Worm (Caenorhabditis elegans) whole organism, late embryonic: ENCODE results near the gene Y37E11AM.2.

ENCODE experiments used
- C38D4.7 ChIP-seq: fragments of 200-800 bp; sonication (Bioruptor generic); optimal IDR thresholded peaks from 2 replicates; lab custom pipeline; 2018; ENCODE audit warnings: mild to moderate bottlenecking, missing genetic modification characterization, moderate library complexity, missing compliant biosample characterization
- F13H6.1 ChIP-seq: sonication (generic microtip); optimal IDR thresholded peaks from 2 replicates; lab custom pipeline; 2016; ENCODE audit warnings: missing genetic modification characterization, missing compliant biosample characterization
- K02D7.2 ChIP-seq: sonication (generic microtip); optimal IDR thresholded peaks from 2 replicates; lab custom pipeline; 2017; ENCODE audit warnings: mild to moderate bottlenecking, missing genetic modification characterization, missing compliant biosample characterization
- K09A11.1 ChIP-seq: sonication (generic microtip); optimal IDR thresholded peaks from 2 replicates; lab custom pipeline; 2017; ENCODE audit warnings: antibody characterized with exemption, mild to moderate bottlenecking, missing genetic modification characterization, missing compliant biosample characterization; ENCODE audit not compliant: insufficient read depth
- ceh-14 ChIP-seq: sonication (generic microtip); optimal IDR thresholded peaks from 2 replicates; lab custom pipeline; 2016; ENCODE audit warnings: missing genotype, missing genetic modification characterization, missing compliant biosample characterization
- ceh-18 ChIP-seq: sonication (generic microtip); optimal IDR thresholded peaks from 2 replicates; lab custom pipeline; 2016; ENCODE audit warnings: missing genetic modification characterization, missing compliant biosample characterization
- ceh-19 ChIP-seq: fragments of 200-800 bp; sonication (Bioruptor generic); optimal IDR thresholded peaks from 2 replicates; lab custom pipeline; 2018; ENCODE audit warnings: mild to moderate bottlenecking, missing genetic modification characterization, missing compliant biosample characterization
- ceh-31 ChIP-seq: sonication (generic microtip); optimal IDR thresholded peaks from 2 replicates; lab custom pipeline; 2016; ENCODE audit warnings: missing genetic modification characterization, missing compliant biosample characterization
- ceh-45 ChIP-seq: fragments of 200-800 bp; sonication (Bioruptor generic); IDR thresholded peaks from 2 replicates; pipeline ENCODE4 v1.3.6; 2022; ENCODE audit warnings: missing genetic modification reagents, missing genetic modification characterization, missing compliant biosample characterization
- ceh-9 ChIP-seq: sonication (generic microtip); optimal IDR thresholded peaks from 2 replicates; lab custom pipeline; 2016; ENCODE audit warnings: mild to moderate bottlenecking, missing genetic modification characterization, inconsistent platforms, missing compliant biosample characterization
- che-1 ChIP-seq: sonication (generic microtip); optimal IDR thresholded peaks from 2 replicates; lab custom pipeline; 2016; ENCODE audit warnings: mild to moderate bottlenecking, missing genetic modification characterization, missing compliant biosample characterization
- dmd-4 ChIP-seq: sonication (generic microtip); optimal IDR thresholded peaks from 2 replicates; lab custom pipeline; 2016; ENCODE audit warnings: borderline replicate concordance, missing genetic modification characterization, missing compliant biosample characterization
- dve-1 ChIP-seq: sonication (generic microtip); optimal IDR thresholded peaks from 2 replicates; lab custom pipeline; 2017; ENCODE audit warnings: antibody characterized with exemption, mild to moderate bottlenecking, missing genetic modification characterization, missing compliant biosample characterization
- elt-2 ChIP-seq: sonication (generic microtip); optimal IDR thresholded peaks from 2 replicates; lab custom pipeline; 2016; ENCODE audit warnings: missing genetic modification reagents, missing genetic modification characterization, missing compliant biosample characterization
- fax-1 ChIP-seq: sonication (generic microtip); optimal IDR thresholded peaks from 2 replicates; lab custom pipeline; 2016; ENCODE audit warnings: missing genotype, missing genetic modification characterization, missing compliant biosample characterization
- fkh-6 ChIP-seq: sonication (generic microtip); optimal IDR thresholded peaks from 2 replicates; lab custom pipeline; 2016; ENCODE audit warnings: missing genetic modification characterization, missing compliant biosample characterization
- gmeb-2 ChIP-seq: sonication (generic microtip); optimal IDR thresholded peaks from 2 replicates; lab custom pipeline; 2016; ENCODE audit warnings: missing genetic modification characterization, inconsistent platforms, missing compliant biosample characterization
- hlh-15 ChIP-seq: sonication (generic microtip); optimal IDR thresholded peaks from 2 replicates; lab custom pipeline; 2016; ENCODE audit warnings: missing genetic modification characterization, missing compliant biosample characterization
- hlh-8 ChIP-seq: sonication (generic microtip); optimal IDR thresholded peaks from 2 replicates; lab custom pipeline; 2016; ENCODE audit warnings: missing genotype, missing genetic modification characterization, missing compliant biosample characterization
- lim-6 ChIP-seq: sonication (generic microtip); optimal IDR thresholded peaks from 2 replicates; lab custom pipeline; 2016; ENCODE audit warnings: missing genetic modification characterization, missing compliant biosample characterization
- lin-11 ChIP-seq: fragments of 200-800 bp; sonication (Bioruptor generic); optimal IDR thresholded peaks from 2 replicates; lab custom pipeline; 2018; ENCODE audit warnings: mild to moderate bottlenecking, missing genetic modification characterization, missing compliant biosample characterization
- madf-2 ChIP-seq: sonication (generic microtip); optimal IDR thresholded peaks from 2 replicates; lab custom pipeline; 2017; ENCODE audit warnings: missing genetic modification characterization, missing compliant biosample characterization
- mec-3 ChIP-seq: sonication (generic microtip); optimal IDR thresholded peaks from 2 replicates; lab custom pipeline; 2016; ENCODE audit warnings: borderline replicate concordance, missing genetic modification characterization, missing compliant biosample characterization
- nfya-1 ChIP-seq: sonication (generic microtip); optimal IDR thresholded peaks from 2 replicates; lab custom pipeline; 2017; ENCODE audit warnings: missing genetic modification characterization, mild to moderate bottlenecking, missing compliant biosample characterization, antibody characterized with exemption, moderate library complexity
- npax-4 ChIP-seq: sonication (generic microtip); optimal IDR thresholded peaks from 2 replicates; lab custom pipeline; 2016; ENCODE audit warnings: missing genetic modification characterization, missing compliant biosample characterization
- odd-2 ChIP-seq: sonication (generic microtip); optimal IDR thresholded peaks from 2 replicates; lab custom pipeline; 2017; ENCODE audit warnings: antibody characterized with exemption, mild to moderate bottlenecking, missing genetic modification characterization, missing compliant biosample characterization
- pag-3 ChIP-seq: sonication (generic microtip); optimal IDR thresholded peaks from 2 replicates; lab custom pipeline; 2016; ENCODE audit warnings: missing compliant biosample characterization, missing genetic modification characterization, borderline replicate concordance
- pat-9 ChIP-seq: fragments of 200-800 bp; sonication (Bioruptor generic); optimal IDR thresholded peaks from 2 replicates; lab custom pipeline; 2018; ENCODE audit warnings: mild to moderate bottlenecking, missing genetic modification characterization, moderate library complexity, missing compliant biosample characterization
- pax-1 ChIP-seq: fragments of 150-350 bp; optimal IDR thresholded peaks from 2 replicates; lab custom pipeline; 2014; ENCODE audit warnings: missing biosample characterization, missing genetic modification characterization
- pros-1 ChIP-seq: fragments of 150-350 bp; optimal IDR thresholded peaks from 2 replicates; lab custom pipeline; 2014; ENCODE audit warnings: missing biosample characterization, missing genetic modification reagents, missing genetic modification characterization
- sdc-2 ChIP-seq: sonication (generic microtip); optimal IDR thresholded peaks from 2 replicates; lab custom pipeline; 2016; ENCODE audit warnings: missing genotype, missing genetic modification characterization, missing compliant biosample characterization
- sox-2 ChIP-seq: fragments of 200-800 bp; sonication (Bioruptor generic); IDR thresholded peaks from 2 replicates; pipeline ENCODE4 v1.3.6; 2022; ENCODE audit warnings: missing genetic modification reagents, missing genetic modification characterization, missing compliant biosample characterization
- sox-4 ChIP-seq: sonication (generic microtip); optimal IDR thresholded peaks from 2 replicates; lab custom pipeline; 2017; ENCODE audit warnings: mild to moderate bottlenecking, missing genetic modification characterization, inconsistent platforms, missing compliant biosample characterization
- tbx-2 ChIP-seq: sonication (generic microtip); optimal IDR thresholded peaks from 2 replicates; lab custom pipeline; 2016; ENCODE audit warnings: missing genetic modification characterization, missing compliant biosample characterization
- ttx-3 ChIP-seq: sonication (generic microtip); optimal IDR thresholded peaks from 2 replicates; lab custom pipeline; 2016; ENCODE audit warnings: missing genetic modification reagents, missing genetic modification characterization, missing compliant biosample characterization
- unc-42 ChIP-seq: sonication (generic microtip); optimal IDR thresholded peaks from 2 replicates; lab custom pipeline; 2016; ENCODE audit warnings: missing genotype, missing genetic modification characterization, missing compliant biosample characterization
- unc-55 ChIP-seq: sonication (generic microtip); optimal IDR thresholded peaks from 2 replicates; lab custom pipeline; 2017; ENCODE audit warnings: missing biosample characterization, missing genetic modification reagents, missing genetic modification characterization
- zip-5 ChIP-seq: sonication (generic microtip); optimal IDR thresholded peaks from 2 replicates; lab custom pipeline; 2016; ENCODE audit warnings: missing genetic modification characterization, missing compliant biosample characterization
- ztf-16 ChIP-seq: sonication (generic microtip); optimal IDR thresholded peaks from 2 replicates; lab custom pipeline; 2017; ENCODE audit warnings: missing genetic modification characterization, missing compliant biosample characterization

The Y37E11AM.2 gene

ce11 chrIV:3721973-3722372, 3.3 kb downstream of the Y37E11AM.2 start:
- TF ChIP-seq sdc-2 (tag; lab: Kevin White, UChicago), result no peak
- peak; percentile 52 for TF ChIP-seq elt-2 (tag; lab: Kevin White, UChicago)
- TF ChIP-seq, all 69 proteins: peak for 1

DNA sequence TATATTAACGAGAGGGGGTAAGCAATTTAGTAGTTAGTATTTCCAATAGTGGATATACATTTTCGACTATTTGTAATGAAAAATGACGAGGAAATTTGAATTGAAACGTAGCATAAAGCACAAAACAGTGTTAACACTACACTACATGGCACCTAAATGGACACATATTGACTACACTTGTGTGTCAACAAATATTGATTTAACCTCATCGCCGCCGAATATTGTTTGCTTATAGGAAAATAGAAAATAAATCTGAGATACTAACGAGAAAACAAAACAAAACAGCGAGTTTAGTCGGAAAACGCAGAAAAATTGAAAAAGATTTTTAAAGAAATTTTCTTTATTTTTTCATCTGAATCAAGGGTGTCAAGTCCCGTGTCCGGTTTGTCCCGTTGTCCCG, 4.6 kb downstream of the Y37E11AM.2 start:
- TF ChIP-seq sox-4 (tag; lab: Kevin White, UChicago) (no peak), K09A11.1 (tag; lab: Kevin White, UChicago) (no peak), ceh-14 (tag; lab: Kevin White, UChicago) (no peak), zip-5 (tag; lab: Kevin White, UChicago) (no peak), ceh-18 (tag; lab: Kevin White, UChicago) (no peak), hlh-8 (tag; lab: Kevin White, UChicago) (no peak), fax-1 (tag; lab: Kevin White, UChicago) (no peak), che-1 (tag; lab: Kevin White, UChicago) (no peak), unc-55 (GFP tag; lab: Kevin White, UChicago) (no peak), dve-1 (no peak), fkh-6 (no peak)
- TF ChIP-seq, all 69 proteins: peak for 0

DNA sequence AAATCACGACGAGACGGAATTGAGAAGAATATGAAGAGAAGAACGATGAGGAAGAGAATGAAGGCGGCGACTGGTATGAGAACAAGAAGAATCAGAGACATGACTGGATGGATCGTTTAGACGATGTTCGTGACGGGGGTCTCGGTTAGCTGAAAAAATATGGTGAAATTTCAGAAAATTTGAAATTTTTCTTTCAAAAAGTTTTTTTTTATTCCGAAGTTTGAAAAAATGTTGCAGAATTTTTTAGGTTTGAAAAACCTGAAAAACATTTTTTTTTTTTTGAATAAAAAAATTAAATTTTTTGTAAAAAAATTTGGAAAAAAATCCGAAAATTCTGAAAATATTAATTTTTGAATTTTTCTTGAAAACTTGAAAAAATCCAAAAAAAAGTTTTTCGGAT, 6.2 kb downstream of the Y37E11AM.2 start, which contains the start of gene Y37E11AM.3:
Gene Y37E11AM.3 (minus strand): TSS at position 101 of the 400 bp plus-strand sequence.
- TF ChIP-seq ztf-16 (tag; lab: Kevin White, UChicago), result no peak

DNA sequence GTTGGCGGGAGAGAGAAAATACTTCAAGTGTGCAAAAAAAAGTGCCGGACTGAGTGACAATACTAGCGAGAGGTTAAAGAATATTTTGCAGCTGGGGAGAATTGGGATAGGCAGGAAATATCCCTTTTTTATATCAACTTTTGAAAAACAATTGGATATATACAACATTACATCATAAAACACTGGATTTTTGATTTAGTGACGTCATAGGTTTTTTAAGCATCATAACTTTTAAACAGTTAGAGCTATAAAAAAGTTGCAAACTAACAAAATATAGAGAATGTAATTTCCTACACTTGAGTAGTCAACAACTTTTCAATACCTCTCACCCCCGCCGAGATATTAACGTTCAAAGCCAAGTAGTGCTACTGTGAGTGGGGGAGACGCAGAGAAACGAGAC, 14.5 kb downstream of the Y37E11AM.2 start:
- TF ChIP-seq fkh-6 (no peak), nfya-1 (no peak), ztf-16 (tag; lab: Kevin White, UChicago) (no peak), tbx-2 (tag; lab: Kevin White, UChicago) (no peak), lim-6 (tag; lab: Kevin White, UChicago) (no peak)

DNA sequence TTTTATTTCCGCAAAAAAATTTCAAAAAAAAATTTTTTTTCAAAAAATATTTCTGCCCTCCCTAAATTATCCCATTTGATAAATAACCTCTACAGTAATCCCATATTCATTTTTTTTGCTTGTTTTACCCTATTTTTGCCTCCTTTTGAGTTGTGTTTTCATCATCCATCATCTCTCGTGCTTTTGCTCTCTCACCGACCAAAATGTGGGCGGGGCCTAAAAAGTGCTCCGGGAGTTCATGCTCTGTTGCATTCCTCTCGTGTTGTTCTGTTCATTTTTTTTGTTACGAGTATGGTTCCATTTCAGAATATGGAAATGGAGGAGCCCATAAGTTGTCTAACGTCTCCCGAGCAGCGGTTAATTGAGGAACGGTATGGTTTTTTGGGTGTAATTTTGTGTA, 16.1 kb downstream of the Y37E11AM.2 start, which contains the start of gene Y37E11AL.1:
Gene Y37E11AL.1 (plus strand): TSS at position 301 of the 400 bp plus-strand sequence.
- TF ChIP-seq F13H6.1 (tag; lab: Kevin White, UChicago) (no peak), zip-5 (tag; lab: Kevin White, UChicago) (no peak), npax-4 (no peak), sox-2 (no peak), pat-9 (tag; lab: Kevin White, UChicago) (no peak), lin-11 (tag; lab: Kevin White, UChicago) (no peak), C38D4.7 (GFP tag; lab: Kevin White, UChicago) (no peak), ceh-14 (tag; lab: Kevin White, UChicago) (no peak), fax-1 (tag; lab: Kevin White, UChicago) (no peak), ttx-3 (tag; lab: Kevin White, UChicago) (no peak), pax-1 (tag; lab: Kevin White, UChicago) (no peak), odd-2 (tag; lab: Kevin White, UChicago) (no peak), ceh-31 (tag; lab: Kevin White, UChicago) (no peak), pros-1 (tag; lab: Kevin White, UChicago) (no peak), dmd-4 (no peak), mec-3 (tag; lab: Kevin White, UChicago) (no peak), ceh-19 (no peak)

ce11 chrIV:3701892-3702291, 23.4 kb downstream of the Y37E11AM.2 start, which contains the start of gene Y37E11AL.12:
Y37E11AL.12 (minus strand) TSS chrIV:3701992.
- TF ChIP-seq pag-3 (tag; lab: Kevin White, UChicago), result no peak
- TF ChIP-seq fkh-6, result no peak
- no peak for TF ChIP-seq madf-2 (tag; lab: Kevin White, UChicago)
- no peak for TF ChIP-seq tbx-2 (tag; lab: Kevin White, UChicago)
- TF ChIP-seq ceh-19, result no peak
- no peak for TF ChIP-seq lin-11 (tag; lab: Kevin White, UChicago)
- TF ChIP-seq gmeb-2 (tag; lab: Kevin White, UChicago), result no peak
- no peak for TF ChIP-seq unc-42 (tag; lab: Kevin White, UChicago)
- no peak for TF ChIP-seq K02D7.2 (tag; lab: Kevin White, UChicago)
- TF ChIP-seq hlh-15, result no peak
- no peak for TF ChIP-seq ceh-45 (GFP tag; lab: Robert Waterston, UW)
- no peak for TF ChIP-seq elt-2 (tag; lab: Kevin White, UChicago)
- TF ChIP-seq ceh-9 (tag; lab: Kevin White, UChicago), result no peak
- no peak for TF ChIP-seq pros-1 (tag; lab: Kevin White, UChicago)
- TF ChIP-seq, all 69 proteins: peak for 0
